Fruit fly (Drosophila melanogaster) whole organism, embryonic: ENCODE data around the gene ppk17.
A peak's percentile ranks its signal among the peaks of the same experiment; 100 is the strongest.

Source experiments
- Awh ChIP-seq: fragments of 200-800 bp; sonication (Bioruptor generic); IDR thresholded peaks from 2 replicates; pipeline ENCODE4, ENCODE4 v1.3.6; 2022; ENCODE audit warnings: missing biosample characterization, missing genetic modification characterization
- Bgb ChIP-seq: fragments of 200-800 bp; sonication (Bioruptor generic); IDR thresholded peaks from 2 replicates; pipeline ENCODE4 v1.3.6; 2022; ENCODE audit warnings: missing biosample characterization, missing genetic modification characterization; ENCODE audit not compliant: partially characterized antibody
- Bteb2 ChIP-seq: fragments of 200-800 bp; sonication (Bioruptor generic); optimal IDR thresholded peaks from 2 replicates; lab custom pipeline; 2016; ENCODE audit warnings: missing biosample characterization, missing genetic modification characterization
- CG10366 ChIP-seq: fragments of 200-800 bp; sonication (Bioruptor generic); IDR thresholded peaks from 2 replicates; pipeline ENCODE4 v1.3.6; 2022; ENCODE audit warnings: missing biosample characterization, missing genetic modification characterization
- CG10462 ChIP-seq: fragments of 200-800 bp; sonication (Bioruptor generic); optimal IDR thresholded peaks from 2 replicates; lab custom pipeline; 2016; ENCODE audit warnings: missing biosample characterization, missing genetic modification characterization
- CG11093 ChIP-seq: fragments of 200-800 bp; sonication (Bioruptor generic); IDR thresholded peaks from 3 replicates; pipeline ENCODE4 v1.3.6; 2022; ENCODE audit warnings: missing biosample characterization, missing genetic modification characterization
- CG11695 ChIP-seq: fragments of 200-800 bp; sonication (Bioruptor generic); IDR thresholded peaks from 3 replicates; pipeline ENCODE4 v1.3.6; 2022; ENCODE audit warnings: missing biosample characterization, missing genetic modification characterization
- CG12219 ChIP-seq: fragments of 200-800 bp; sonication (Bioruptor generic); optimal IDR thresholded peaks from 3 replicates; lab custom pipeline; 2018; ENCODE audit warnings: missing biosample characterization, mild to moderate bottlenecking, missing genetic modification characterization
- CG12299 ChIP-seq: fragments of 200-800 bp; sonication (Bioruptor generic); optimal IDR thresholded peaks from 2 replicates; lab custom pipeline; 2018; ENCODE audit warnings: missing biosample characterization, mild to moderate bottlenecking, missing genetic modification characterization
- CG13296 ChIP-seq: fragments of 200-800 bp; sonication (Bioruptor generic); optimal IDR thresholded peaks from 3 replicates; lab custom pipeline; 2018; ENCODE audit warnings: missing biosample characterization, mild to moderate bottlenecking, missing genetic modification characterization
- CG14667 ChIP-seq: fragments of 200-800 bp; sonication (Bioruptor generic); IDR thresholded peaks from 2 replicates; pipeline ENCODE4 v1.3.6; 2022; ENCODE audit warnings: missing biosample characterization, missing genetic modification characterization
- CG1529 ChIP-seq: fragments of 200-800 bp; sonication (Bioruptor generic); optimal IDR thresholded peaks from 3 replicates; lab custom pipeline; 2018; ENCODE audit warnings: missing biosample characterization, missing genetic modification characterization
- CG15514 ChIP-seq: fragments of 200-800 bp; sonication (Bioruptor generic); optimal IDR thresholded peaks from 3 replicates; lab custom pipeline; 2017; ENCODE audit warnings: missing biosample characterization, missing genetic modification characterization, mild to moderate bottlenecking, moderate library complexity, missing genetic modification reagents
- CG1603 ChIP-seq: fragments of 200-800 bp; sonication (Bioruptor generic); optimal IDR thresholded peaks from 2 replicates; lab custom pipeline; 2019; ENCODE audit warnings: missing biosample characterization, mild to moderate bottlenecking, missing genetic modification characterization, moderate library complexity
- CG16779 ChIP-seq: fragments of 200-800 bp; sonication (Bioruptor generic); IDR thresholded peaks from 2 replicates; pipeline ENCODE4 v1.3.6; 2022; ENCODE audit warnings: missing biosample characterization, missing genetic modification characterization
- CG17359 ChIP-seq: fragments of 200-800 bp; sonication (Bioruptor generic); optimal IDR thresholded peaks from 3 replicates; lab custom pipeline; 2018; ENCODE audit warnings: missing biosample characterization, mild to moderate bottlenecking, missing genetic modification characterization, moderate library complexity
- CG1832 ChIP-seq: fragments of 200-800 bp; sonication (Bioruptor generic); optimal IDR thresholded peaks from 2 replicates; lab custom pipeline; 2017; ENCODE audit warnings: missing biosample characterization, mild to moderate bottlenecking, missing genetic modification characterization, inconsistent platforms
- CG18619 ChIP-seq: fragments of 200-800 bp; sonication (Bioruptor generic); optimal IDR thresholded peaks from 3 replicates; lab custom pipeline; 2017; ENCODE audit warnings: missing biosample characterization, mild to moderate bottlenecking, missing genetic modification characterization
- CG18764 ChIP-seq: fragments of 200-800 bp; sonication (Bioruptor generic); optimal IDR thresholded peaks from 3 replicates; lab custom pipeline; 2016; ENCODE audit warnings: missing biosample characterization, missing genetic modification characterization
- CG2199 ChIP-seq: fragments of 200-800 bp; sonication (Bioruptor generic); IDR thresholded peaks from 3 replicates; pipeline ENCODE4 v1.3.6; 2022; ENCODE audit warnings: missing biosample characterization, missing genetic modification characterization
- CG2875 ChIP-seq: fragments of 200-800 bp; sonication (Bioruptor generic); optimal IDR thresholded peaks from 2 replicates; lab custom pipeline; 2017; ENCODE audit warnings: missing biosample characterization, mild to moderate bottlenecking, missing genetic modification characterization, missing genetic modification reagents
- CG2889 ChIP-seq: fragments of 200-800 bp; sonication (Bioruptor generic); IDR thresholded peaks from 3 replicates; pipeline ENCODE4 v1.3.6; 2022; ENCODE audit warnings: missing biosample characterization, missing genetic modification characterization
- CG3163 ChIP-seq: fragments of 200-800 bp; sonication (Bioruptor generic); optimal IDR thresholded peaks from 3 replicates; lab custom pipeline; 2016; ENCODE audit warnings: missing biosample characterization, missing genetic modification characterization
- CG43689 ChIP-seq: fragments of 200-800 bp; sonication (Bioruptor generic); IDR thresholded peaks from 2 replicates; pipeline ENCODE4 v1.3.6; 2022; ENCODE audit warnings: missing biosample characterization, missing genetic modification characterization
- CG6175 ChIP-seq: fragments of 200-800 bp; sonication (Bioruptor generic); IDR thresholded peaks from 3 replicates; pipeline ENCODE4 v1.3.6; 2022; ENCODE audit warnings: missing biosample characterization, missing genetic modification characterization
- CG6765 ChIP-seq: fragments of 200-800 bp; sonication (Bioruptor generic); optimal IDR thresholded peaks from 3 replicates; lab custom pipeline; 2017; ENCODE audit warnings: missing biosample characterization, mild to moderate bottlenecking, missing genetic modification characterization
- CG6854 ChIP-seq: fragments of 200-800 bp; sonication (Bioruptor generic); optimal IDR thresholded peaks from 3 replicates; lab custom pipeline; 2017; ENCODE audit warnings: missing biosample characterization, mild to moderate bottlenecking, missing genetic modification characterization
- CG8388 ChIP-seq: fragments of 200-800 bp; sonication (Bioruptor generic); optimal IDR thresholded peaks from 2 replicates; lab custom pipeline; 2019; ENCODE audit warnings: missing biosample characterization, mild to moderate bottlenecking, missing genetic modification characterization, moderate library complexity
- CG9797 ChIP-seq: fragments of 200-800 bp; sonication (Bioruptor generic); optimal IDR thresholded peaks from 3 replicates; lab custom pipeline; 2018; ENCODE audit warnings: missing biosample characterization, mild to moderate bottlenecking, missing genetic modification characterization
- Camta ChIP-seq: fragments of 200-800 bp; sonication (Bioruptor generic); optimal IDR thresholded peaks from 2 replicates; lab custom pipeline; 2016; ENCODE audit warnings: missing biosample characterization, missing genetic modification characterization
- E2f1 ChIP-seq: fragments of 200-800 bp; sonication (Bioruptor generic); IDR thresholded peaks from 2 replicates; pipeline ENCODE4 v1.3.6; 2022; ENCODE audit warnings: missing biosample characterization, missing genetic modification characterization
- ERR ChIP-seq: fragments of 200-800 bp; sonication (Bioruptor generic); optimal IDR thresholded peaks from 2 replicates; lab custom pipeline; 2016; ENCODE audit warnings: missing biosample characterization, missing genetic modification characterization
- Lpt ChIP-seq: fragments of >200 bp; optimal IDR thresholded peaks from 2 replicates; lab custom pipeline; 2018; ENCODE audit warnings: missing biosample characterization, missing genetic modification characterization
- Meics ChIP-seq: fragments of 200-800 bp; sonication (Bioruptor generic); optimal IDR thresholded peaks from 2 replicates; lab custom pipeline; 2017; ENCODE audit warnings: missing biosample characterization, mild to moderate bottlenecking, missing genetic modification characterization
- Ravus ChIP-seq: fragments of 200-800 bp; sonication (Bioruptor generic); IDR thresholded peaks from 2 replicates; pipeline ENCODE4 v1.3.6; 2022; ENCODE audit warnings: missing biosample characterization, missing genetic modification characterization
- Sox100B ChIP-seq: fragments of 200-800 bp; sonication (Bioruptor generic); optimal IDR thresholded peaks from 3 replicates; lab custom pipeline; 2018; ENCODE audit warnings: missing biosample characterization, mild to moderate bottlenecking, missing genetic modification characterization
- Sry-δ ChIP-seq: fragments of 200-800 bp; sonication (Bioruptor generic); optimal IDR thresholded peaks from 2 replicates; lab custom pipeline; 2016; ENCODE audit warnings: missing biosample characterization, missing genetic modification characterization
- aop ChIP-seq: fragments of 200-800 bp; sonication (Bioruptor generic); IDR thresholded peaks from 2 replicates; pipeline ENCODE4 v1.3.6; 2022; ENCODE audit warnings: missing biosample characterization, missing genetic modification characterization
- btn ChIP-seq: fragments of 200-800 bp; sonication (Bioruptor generic); optimal IDR thresholded peaks from 2 replicates; lab custom pipeline; 2016; ENCODE audit warnings: missing biosample characterization, missing genetic modification characterization
- cad ChIP-seq: fragments of >200 bp; optimal IDR thresholded peaks from 2 replicates; lab custom pipeline; 2017; ENCODE audit warnings: missing biosample characterization, missing genetic modification characterization
- cg ChIP-seq: fragments of 200-800 bp; sonication (Bioruptor generic); optimal IDR thresholded peaks from 3 replicates; lab custom pipeline; 2019; ENCODE audit warnings: missing biosample characterization, mild to moderate bottlenecking, missing genetic modification characterization, moderate library complexity
- dmrt99B ChIP-seq: fragments of 200-800 bp; sonication (Bioruptor generic); optimal IDR thresholded peaks from 2 replicates; lab custom pipeline; 2018; ENCODE audit warnings: missing biosample characterization, mild to moderate bottlenecking, missing genetic modification characterization, moderate library complexity
- gsb ChIP-seq: fragments of 200-800 bp; sonication (Bioruptor generic); IDR thresholded peaks from 2 replicates; pipeline ENCODE4 v1.3.6; 2022; ENCODE audit warnings: missing biosample characterization, missing genetic modification characterization
- ind ChIP-seq: fragments of 200-800 bp; sonication (Bioruptor generic); optimal IDR thresholded peaks from 3 replicates; lab custom pipeline; 2016; ENCODE audit warnings: missing biosample characterization, missing genetic modification characterization
- inv ChIP-seq: fragments of 200-800 bp; sonication (Bioruptor generic); IDR thresholded peaks from 2 replicates; pipeline ENCODE4 v1.3.6; 2022; ENCODE audit warnings: missing biosample characterization, missing genetic modification characterization; ENCODE audit not compliant: partially characterized antibody
- odd ChIP-seq: fragments of 200-800 bp; sonication (Bioruptor generic); optimal IDR thresholded peaks from 2 replicates; lab custom pipeline; 2017; ENCODE audit warnings: missing biosample characterization, mild to moderate bottlenecking, missing genetic modification characterization
- pros ChIP-seq: fragments of 200-800 bp; sonication (Bioruptor generic); optimal IDR thresholded peaks from 3 replicates; lab custom pipeline; 2019; ENCODE audit warnings: missing biosample characterization, mild to moderate bottlenecking, missing genetic modification characterization, moderate library complexity
- tap ChIP-seq: fragments of 200-800 bp; optimal IDR thresholded peaks from 3 replicates; lab custom pipeline; 2019; ENCODE audit warnings: missing biosample characterization, mild to moderate bottlenecking, missing genetic modification characterization, moderate library complexity
- twi ChIP-seq: fragments of 200-800 bp; optimal IDR thresholded peaks from 2 replicates; lab custom pipeline; 2019; ENCODE audit warnings: missing biosample characterization, mild to moderate bottlenecking, missing genetic modification characterization, moderate library complexity
- wek ChIP-seq: fragments of 200-800 bp; sonication (Bioruptor generic); optimal IDR thresholded peaks from 3 replicates; lab custom pipeline; 2018; ENCODE audit warnings: missing biosample characterization, mild to moderate bottlenecking, missing genetic modification characterization, moderate library complexity

ppk17 gene

dm6 chr2L:16743055-16743805, 17.1 kb downstream of the ppk17 start, which contains the start of the genes LSm7 and BuGZ (continued):
- TF ChIP-seq CG2199 (GFP tag; lab: Robert Waterston, UW) (no peak), btn (GFP tag; lab: Kevin White, UChicago) (no peak), CG14667 (GFP tag; lab: Robert Waterston, UW) (no peak), dmrt99B (no peak), Sry-δ (GFP tag; lab: Kevin White, UChicago) (peak; percentile 63), CG3163 (GFP tag; lab: Kevin White, UChicago) (no peak), CG6854 (GFP tag; lab: Kevin White, UChicago) (no peak), CG1603 (tag; lab: Kevin White, UChicago) (no peak), Ravus (GFP tag; lab: Robert Waterston, UW) (no peak), CG15514 (GFP tag; lab: Kevin White, UChicago) (peak; percentile 47), CG16779 (GFP tag; lab: Robert Waterston, UW) (no peak), CG11695 (GFP tag; lab: Robert Waterston, UW) (no peak), CG10462 (GFP tag; lab: Kevin White, UChicago) (no peak), CG12299 (tag; lab: Kevin White, UChicago) (peak; percentile 3), CG18764 (GFP tag; lab: Kevin White, UChicago) (peak; percentile 9), pros (no peak), wek (GFP tag; lab: Kevin White, UChicago) (no peak), CG10366 (GFP tag; lab: Robert Waterston, UW) (no peak), Lpt (GFP tag; lab: Kevin White, UChicago) (no peak), CG43689 (no peak), tap (tag; lab: Kevin White, UChicago) (no peak), CG1832 (GFP tag; lab: Kevin White, UChicago) (no peak), CG1529 (GFP tag; lab: Kevin White, UChicago) (peak; percentile 17), Meics (GFP tag; lab: Kevin White, UChicago) (no peak), CG12219 (GFP tag; lab: Kevin White, UChicago) (no peak), E2f1 (GFP tag; lab: Robert Waterston, UW) (0 out of 2 replicates have a peak, but pooled peaks have one; percentile 15), ERR (GFP tag; lab: Kevin White, UChicago) (no peak), CG17359 (tag; lab: Kevin White, UChicago) (no peak), ind (peak; percentile 22), CG2875 (GFP tag; lab: Kevin White, UChicago) (peak; percentile 16), CG18619 (GFP tag; lab: Kevin White, UChicago) (peak; percentile 24), Bteb2 (GFP tag; lab: Kevin White, UChicago) (no peak), Bgb (GFP tag; lab: Robert Waterston, UW) (peak; percentile 43; the same call in 1 of the 2 replicates), CG8388 (GFP tag; lab: Kevin White, UChicago) (peak; percentile 36), CG6765 (GFP tag; lab: Kevin White, UChicago) (peak; percentile 19), cad (no peak), CG2889 (no peak), CG9797 (GFP tag; lab: Kevin White, UChicago) (peak; percentile 82), odd (no peak), twi (tag; lab: Kevin White, UChicago) (no peak), CG6175 (GFP tag; lab: Robert Waterston, UW) (no peak), Awh (GFP tag; lab: Robert Waterston, UW) (no peak), cg (GFP tag; lab: Kevin White, UChicago) (peak; percentile 92), aop (GFP tag; lab: Robert Waterston, UW) (no peak), Camta (GFP tag; lab: Kevin White, UChicago) (peak; percentile 25), CG13296 (GFP tag; lab: Kevin White, UChicago) (peak; percentile 35), CG11093 (GFP tag; lab: Robert Waterston, UW) (no peak), inv (GFP tag; lab: Robert Waterston, UW) (peak; percentile 60), gsb (GFP tag; lab: Robert Waterston, UW) (no peak), Sox100B (GFP tag; lab: Kevin White, UChicago) (no peak)
